Worm (Caenorhabditis elegans) whole organism, L3 larva: Measurements from ENCODE around the gene pps-1.

Experiments used
- ama-1 ChIP-seq: fragments of 150-350 bp; optimal IDR thresholded peaks from 2 replicates; lab custom pipeline; 2018
- ceh-9 ChIP-seq: sonication (generic microtip); optimal IDR thresholded peaks from 2 replicates; lab custom pipeline; 2018; ENCODE audit warnings: missing biosample characterization, missing genetic modification characterization
- elt-1 ChIP-seq: fragments of 150-350 bp; optimal IDR thresholded peaks from 2 replicates; lab custom pipeline; 2014; ENCODE audit warnings: missing biosample characterization, missing genetic modification characterization
- eor-1 ChIP-seq, 2 experiments: fragments of 150-350 bp; optimal IDR thresholded peaks; 2 replicates each; lab custom pipeline; 2014 to 2018; ENCODE audit warnings: missing biosample characterization in 2 of 2, missing genetic modification characterization in 2 of 2
- fkh-10 ChIP-seq: sonication (generic microtip); optimal IDR thresholded peaks from 2 replicates; lab custom pipeline; 2017; ENCODE audit warnings: missing biosample characterization, missing genetic modification reagents, missing genetic modification characterization
- fkh-2 ChIP-seq: fragments of 150-350 bp; optimal IDR thresholded peaks from 2 replicates; lab custom pipeline; 2014; ENCODE audit warnings: missing biosample characterization, missing genetic modification reagents, missing genetic modification characterization
- mdl-1 ChIP-seq: fragments of 150-350 bp; optimal IDR thresholded peaks from 2 replicates; lab custom pipeline; 2014; ENCODE audit warnings: missing biosample characterization, missing genetic modification characterization
- nhr-11 ChIP-seq: fragments of 150-350 bp; optimal IDR thresholded peaks from 2 replicates; lab custom pipeline; 2014; ENCODE audit warnings: missing biosample characterization, missing genetic modification characterization
- nhr-237 ChIP-seq: fragments of 150-350 bp; optimal IDR thresholded peaks from 2 replicates; lab custom pipeline; 2014; ENCODE audit warnings: missing biosample characterization, missing genetic modification characterization
- nhr-76 ChIP-seq: fragments of 150-350 bp; sonication (generic microtip); optimal IDR thresholded peaks from 5 replicates; lab custom pipeline; 2014; ENCODE audit warnings: missing biosample characterization, missing genetic modification characterization
- nhr-77 ChIP-seq: fragments of 150-350 bp; optimal IDR thresholded peaks from 2 replicates; lab custom pipeline; 2014; ENCODE audit warnings: missing biosample characterization, missing genetic modification characterization
- tbx-2 ChIP-seq: sonication (generic microtip); optimal IDR thresholded peaks from 2 replicates; lab custom pipeline; 2016; ENCODE audit warnings: mild to moderate bottlenecking, missing genetic modification characterization, missing compliant biosample characterization
- unc-39 ChIP-seq: sonication (generic microtip); optimal IDR thresholded peaks from 4 replicates; lab custom pipeline; 2017; ENCODE audit warnings: missing biosample characterization, missing genetic modification characterization
- unc-62 ChIP-seq: fragments of 150-350 bp; sonication (generic microtip); optimal IDR thresholded peaks from 4 replicates; lab custom pipeline; 2014; ENCODE audit warnings: missing biosample characterization, missing genetic modification reagents, missing genetic modification characterization

ce11 chrIV:10137804-10138203 is 24.0 kb upstream of the pps-1 start, which contains the start of gene K08F4.12:
- TF ChIP-seq unc-62 (no peak), nhr-76 (tag; lab: Kevin White, UChicago) (no peak), tbx-2 (tag; lab: Kevin White, UChicago) (no peak), nhr-237 (tag; lab: Kevin White, UChicago) (no peak), ama-1 (no peak), nhr-11 (tag; lab: Kevin White, UChicago) (no peak), fkh-10 (no peak), elt-1 (tag; lab: Kevin White, UChicago) (no peak), mdl-1 (tag; lab: Kevin White, UChicago) (no peak), fkh-2 (tag; lab: Kevin White, UChicago) (no peak), nhr-77 (no peak), eor-1 (tag; optimal IDR thresholded peaks at IDR 0.05; lab: Kevin White, UChicago) (no peak), ceh-9 (tag; lab: Kevin White, UChicago) (no peak), unc-39 (tag; lab: Kevin White, UChicago) (no peak)
